Worm (Caenorhabditis elegans): ENCODE measurements around the gene best-12.

- TF ChIP-seq sox-2 (GFP tag; IDR thresholded peaks at IDR 0.05) (no peak), ceh-24 (tag; optimal IDR thresholded peaks at IDR 0.05) (no peak)
Observed at ce11 chrV:16094284-16094683, 45.0 kb downstream of the best-12 start, which contains the start of gene F22B8.7.

All from whole organism, late embryonic.